Worm (Caenorhabditis elegans) whole organism, L1 larva: ENCODE data around the gene Y38E10A.3.

ENCODE experiments used
- C16A3.4 ChIP-seq: fragments of 150-350 bp; optimal IDR thresholded peaks from 2 replicates; lab custom pipeline; 2014; ENCODE audit warnings: missing biosample characterization, missing genetic modification characterization
- F16B12.6 ChIP-seq: fragments of 150-350 bp; optimal IDR thresholded peaks from 2 replicates; lab custom pipeline; 2014; ENCODE audit warnings: missing biosample characterization, missing genetic modification characterization
- ceh-88 ChIP-seq: fragments of 200-800 bp; sonication (Bioruptor generic); IDR thresholded peaks from 2 replicates; pipeline ENCODE4 v1.3.6; 2022; ENCODE audit warnings: missing genetic modification characterization, missing compliant biosample characterization
- ceh-90 ChIP-seq: sonication (generic microtip); optimal IDR thresholded peaks from 2 replicates; lab custom pipeline; 2016; ENCODE audit warnings: missing genetic modification characterization, missing compliant biosample characterization
- ces-1 ChIP-seq: fragments of 150-350 bp; optimal IDR thresholded peaks from 2 replicates; lab custom pipeline; 2014; ENCODE audit warnings: missing biosample characterization, missing genetic modification reagents, missing genetic modification characterization
- efl-3 ChIP-seq: fragments of 200-800 bp; sonication (Bioruptor generic); optimal IDR thresholded peaks from 2 replicates; lab custom pipeline; 2018; ENCODE audit warnings: mild to moderate bottlenecking, missing genetic modification characterization, missing compliant biosample characterization
- egl-13 ChIP-seq: sonication (generic microtip); optimal IDR thresholded peaks from 2 replicates; lab custom pipeline; 2016; ENCODE audit warnings: missing genotype, missing genetic modification reagents, missing genetic modification characterization, missing compliant biosample characterization
- elt-3 ChIP-seq, 6 experiments: fragments of 150-350 bp in 1 of 6; sonication (generic microtip); optimal IDR thresholded peaks; 2 replicates each; lab custom pipeline; 2017 to 2018; ENCODE audit warnings: missing biosample characterization in 6 of 6, missing genetic modification characterization in 6 of 6, inconsistent platforms in 1 of 6
- ets-5 ChIP-seq: fragments of 200-800 bp; sonication (Bioruptor generic); IDR thresholded peaks from 2 replicates; pipeline ENCODE4 v1.3.6; 2022; ENCODE audit warnings: missing genetic modification characterization, missing compliant biosample characterization
- fkh-8 ChIP-seq: sonication (generic microtip); optimal IDR thresholded peaks from 2 replicates; lab custom pipeline; 2016; ENCODE audit warnings: mild to moderate bottlenecking, missing genetic modification characterization, missing compliant biosample characterization
- fos-1 ChIP-seq: fragments of 150-350 bp; optimal IDR thresholded peaks from 2 replicates; lab custom pipeline; 2014; ENCODE audit warnings: missing biosample characterization, missing genetic modification characterization
- hlh-17 ChIP-seq: fragments of 200-800 bp; sonication (Bioruptor generic); optimal IDR thresholded peaks from 2 replicates; lab custom pipeline; 2018; ENCODE audit warnings: missing genetic modification characterization, mild to moderate bottlenecking, missing compliant biosample characterization, moderate library complexity, borderline replicate concordance
- isw-1 ChIP-seq: fragments of 200-800 bp; sonication (Bioruptor generic); IDR thresholded peaks from 2 replicates; pipeline ENCODE4 v1.3.6; 2022; ENCODE audit warnings: missing genetic modification characterization, missing compliant biosample characterization
- lin-14 ChIP-seq: fragments of 200-800 bp; sonication (Bioruptor generic); optimal IDR thresholded peaks from 2 replicates; lab custom pipeline; 2018; ENCODE audit warnings: mild to moderate bottlenecking, missing genetic modification characterization, moderate library complexity, missing compliant biosample characterization
- lin-15B ChIP-seq: fragments of 150-350 bp; sonication (generic microtip); optimal IDR thresholded peaks from 3 replicates; lab custom pipeline; 2014; ENCODE audit warnings: missing biosample characterization, missing genetic modification characterization
- lin-39 ChIP-seq: fragments of 150-350 bp; optimal IDR thresholded peaks from 2 replicates; lab custom pipeline; 2014; ENCODE audit warnings: missing biosample characterization, missing genetic modification reagents, missing genetic modification characterization
- mef-2 ChIP-seq: fragments of 150-350 bp; optimal IDR thresholded peaks from 2 replicates; lab custom pipeline; 2014; ENCODE audit warnings: missing biosample characterization, missing genetic modification characterization
- mep-1 ChIP-seq: fragments of 150-350 bp; optimal IDR thresholded peaks from 2 replicates; lab custom pipeline; 2014; ENCODE audit warnings: missing biosample characterization, missing genetic modification characterization
- nhr-11 ChIP-seq: fragments of 150-350 bp; optimal IDR thresholded peaks from 2 replicates; lab custom pipeline; 2014; ENCODE audit warnings: missing biosample characterization, missing genetic modification characterization
- nhr-12 ChIP-seq: sonication (generic microtip); optimal IDR thresholded peaks from 2 replicates; lab custom pipeline; 2017; ENCODE audit warnings: missing biosample characterization, missing genetic modification characterization
- nhr-28 ChIP-seq: fragments of 150-350 bp; optimal IDR thresholded peaks from 2 replicates; lab custom pipeline; 2014; ENCODE audit warnings: missing biosample characterization, missing genetic modification characterization
- nhr-47 ChIP-seq: sonication (generic microtip); optimal IDR thresholded peaks from 2 replicates; lab custom pipeline; 2016; ENCODE audit warnings: mild to moderate bottlenecking, missing genetic modification characterization, moderate library complexity, missing compliant biosample characterization
- nhr-71 ChIP-seq: sonication (generic microtip); optimal IDR thresholded peaks from 2 replicates; lab custom pipeline; 2016; ENCODE audit warnings: mild to moderate bottlenecking, missing genetic modification characterization, moderate library complexity, missing compliant biosample characterization
- nhr-84 ChIP-seq: sonication (generic microtip); optimal IDR thresholded peaks from 2 replicates; lab custom pipeline; 2017; ENCODE audit warnings: missing biosample characterization, missing genetic modification characterization
- nhr-90 ChIP-seq: sonication (generic microtip); optimal IDR thresholded peaks from 2 replicates; lab custom pipeline; 2016; ENCODE audit warnings: mild to moderate bottlenecking, missing genetic modification characterization, missing compliant biosample characterization; ENCODE audit not compliant: poor library complexity
- pag-3 ChIP-seq: sonication (generic microtip); optimal IDR thresholded peaks from 2 replicates; lab custom pipeline; 2017; ENCODE audit warnings: missing genetic modification characterization, mild to moderate bottlenecking, missing compliant biosample characterization, antibody characterized with exemption, borderline replicate concordance; ENCODE audit not compliant: insufficient read depth
- pax-3 ChIP-seq: fragments of 200-800 bp; sonication (Bioruptor generic); optimal IDR thresholded peaks from 2 replicates; lab custom pipeline; 2018; ENCODE audit warnings: mild to moderate bottlenecking, missing genetic modification characterization, moderate library complexity, missing compliant biosample characterization
- pqm-1 ChIP-seq: sonication (generic microtip); optimal IDR thresholded peaks from 3 replicates; lab custom pipeline; 2017; ENCODE audit warnings: missing biosample characterization, missing genetic modification characterization
- skn-1 ChIP-seq: fragments of 150-350 bp; optimal IDR thresholded peaks from 2 replicates; lab custom pipeline; 2014; ENCODE audit warnings: missing biosample characterization, missing genetic modification characterization
- snpc-4 ChIP-seq: fragments of 150-350 bp; optimal IDR thresholded peaks from 2 replicates; lab custom pipeline; 2014; ENCODE audit warnings: missing biosample characterization, missing genetic modification characterization
- sptf-1 ChIP-seq: fragments of 150-350 bp; optimal IDR thresholded peaks from 2 replicates; lab custom pipeline; 2014; ENCODE audit warnings: missing biosample characterization, missing genetic modification characterization
- sup-37 ChIP-seq: fragments of 200-800 bp; sonication (Bioruptor generic); optimal IDR thresholded peaks from 2 replicates; lab custom pipeline; 2018; ENCODE audit warnings: mild to moderate bottlenecking, missing genetic modification characterization, missing compliant biosample characterization
- swsn-7 ChIP-seq: sonication (generic microtip); optimal IDR thresholded peaks from 2 replicates; lab custom pipeline; 2016; ENCODE audit warnings: missing genetic modification characterization, missing compliant biosample characterization
- tbx-2 ChIP-seq: sonication (generic microtip); optimal IDR thresholded peaks from 2 replicates; lab custom pipeline; 2016; ENCODE audit warnings: missing genetic modification characterization, missing compliant biosample characterization
- unc-130 ChIP-seq: fragments of 150-350 bp; optimal IDR thresholded peaks from 2 replicates; lab custom pipeline; 2017; ENCODE audit warnings: missing biosample characterization, missing genetic modification characterization, inconsistent platforms
- zag-1 ChIP-seq: fragments of 150-350 bp; optimal IDR thresholded peaks from 2 replicates; lab custom pipeline; 2014; ENCODE audit warnings: missing biosample characterization, missing genetic modification characterization
- zip-4 ChIP-seq: fragments of 200-800 bp; sonication (Bioruptor generic); optimal IDR thresholded peaks from 2 replicates; lab custom pipeline; 2018; ENCODE audit warnings: mild to moderate bottlenecking, missing genetic modification characterization, moderate library complexity, missing compliant biosample characterization

The Y38E10A.3 gene

ce11 chrII:12572760-12573159 is 1.8 kb downstream of the Y38E10A.3 start, which contains the start of gene Y38E10A.35:
Y38E10A.35 (minus strand) TSS chrII:12572860.
- no peak for TF ChIP-seq pag-3 (tag; lab: Kevin White, UChicago)
- TF ChIP-seq tbx-2: no peak
- TF ChIP-seq mep-1 (tag; lab: Kevin White, UChicago): no peak
- no peak for TF ChIP-seq pax-3 (tag; lab: Kevin White, UChicago)
- TF ChIP-seq zip-4: no peak
- TF ChIP-seq fkh-8: no peak
- no peak for TF ChIP-seq egl-13 (tag; lab: Kevin White, UChicago)
- TF ChIP-seq fos-1 (tag; lab: Kevin White, UChicago): no peak
- TF ChIP-seq C16A3.4 (tag; lab: Kevin White, UChicago): no peak
- no peak for TF ChIP-seq nhr-12 (tag; lab: Kevin White, UChicago)
- TF ChIP-seq ces-1 (GFP tag; lab: Kevin White, UChicago): no peak
- no peak for TF ChIP-seq ceh-88 (GFP tag; lab: Robert Waterston, UW)
- TF ChIP-seq nhr-47: no peak
- no peak for TF ChIP-seq ceh-90 (tag; lab: Kevin White, UChicago)

ce11 chrII:12570523-12570922 is 4.0 kb downstream of the Y38E10A.3 start, which contains the start of gene Y38E10A.1:
Y38E10A.1 (minus strand) TSS chrII:12570623.
- no peak for TF ChIP-seq F16B12.6 (tag; lab: Kevin White, UChicago)

- TF ChIP-seq ceh-90 (tag; lab: Kevin White, UChicago) (no peak), sup-37 (GFP tag; lab: Kevin White, UChicago) (no peak), hlh-17 (GFP tag; lab: Kevin White, UChicago) (no peak), zip-4 (no peak), isw-1 (GFP tag; lab: Robert Waterston, UW) (no peak), fkh-8 (no peak), nhr-84 (no peak), nhr-90 (tag; lab: Kevin White, UChicago) (no peak), sptf-1 (tag; lab: Kevin White, UChicago) (no peak), skn-1 (tag; lab: Kevin White, UChicago) (no peak), pqm-1 (tag; lab: Kevin White, UChicago) (no peak), fos-1 (tag; lab: Kevin White, UChicago) (no peak), mef-2 (tag; lab: Kevin White, UChicago) (no peak), swsn-7 (no peak)
Observed at ce11 chrII:12565851-12566250, 8.7 kb downstream of the Y38E10A.3 start, which contains the start of gene F49C5.7. F49C5.7 (plus strand) TSS chrII:12566151.

ce11 chrII:12560210-12560609 is 14.4 kb downstream of the Y38E10A.3 start, which contains the start of gene F49C5.12:
F49C5.12 (minus strand) TSS chrII:12560310.
- TF ChIP-seq nhr-28 (no peak), nhr-11 (no peak), elt-3 (tag; optimal IDR thresholded peaks at IDR 0.05; lab: Kevin White, UChicago) (no peak), efl-3 (GFP tag; lab: Kevin White, UChicago) (no peak), nhr-90 (tag; lab: Kevin White, UChicago) (no peak), snpc-4 (tag; lab: Kevin White, UChicago) (no peak), ceh-88 (GFP tag; lab: Robert Waterston, UW) (no peak), lin-15B (no peak), mep-1 (tag; lab: Kevin White, UChicago) (no peak), ets-5 (GFP tag; lab: Robert Waterston, UW) (no peak), nhr-71 (tag; lab: Kevin White, UChicago) (no peak)

ce11 chrII:12555579-12555978 is 19.0 kb downstream of the Y38E10A.3 start, which contains the start of gene F49C5.11:
F49C5.11 (plus strand) TSS chrII:12555879.
- TF ChIP-seq egl-13 (tag; lab: Kevin White, UChicago) (no peak), lin-39 (tag; lab: Kevin White, UChicago) (no peak), skn-1 (tag; lab: Kevin White, UChicago) (no peak), lin-14 (GFP tag; lab: Kevin White, UChicago) (no peak), fos-1 (tag; lab: Kevin White, UChicago) (no peak), unc-130 (tag; lab: Kevin White, UChicago) (no peak), fkh-8 (no peak), mep-1 (tag; lab: Kevin White, UChicago) (no peak), ets-5 (GFP tag; lab: Robert Waterston, UW) (no peak), ces-1 (GFP tag; lab: Kevin White, UChicago) (no peak), zag-1 (no peak), ceh-90 (tag; lab: Kevin White, UChicago) (no peak)
